Fruit fly (Drosophila melanogaster): Measurements from ENCODE around the gene NSD.

Gene NSD

DNA sequence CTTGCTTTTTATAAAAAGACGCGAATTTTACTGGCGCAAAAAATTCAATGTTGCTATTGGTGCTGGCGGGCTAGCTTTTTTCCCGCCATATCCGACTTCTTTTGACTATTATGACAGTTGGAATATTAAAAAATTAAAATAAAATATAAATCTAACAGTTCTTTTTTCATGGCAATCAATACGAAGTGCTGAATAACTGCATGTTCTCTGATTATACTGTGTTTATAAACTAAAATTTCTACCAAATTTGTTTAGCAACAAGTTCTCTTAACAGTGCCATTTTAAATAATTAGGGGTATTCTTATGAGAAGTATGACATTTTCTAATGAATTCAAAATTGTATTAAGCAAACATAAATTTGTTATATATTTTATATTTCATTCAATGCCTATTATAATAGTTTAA is 18.3 kb downstream of the NSD start, which contains the start of gene Boh1 (continued):
- no peak for TF ChIP-seq grn (GFP tag; optimal IDR thresholded peaks at IDR 0.05)
- TF ChIP-seq dm (GFP tag; optimal IDR thresholded peaks at IDR 0.05), result no peak
- TF ChIP-seq Lpt (GFP tag; optimal IDR thresholded peaks at IDR 0.05), result no peak
- TF ChIP-seq zfh1 (GFP tag; IDR thresholded peaks at IDR 0.05), result no peak
- no peak for TF ChIP-seq Bteb2 (GFP tag; optimal IDR thresholded peaks at IDR 0.05)
- no peak for TF ChIP-seq HLH4C (GFP tag; IDR thresholded peaks at IDR 0.05; ENCODE audit: partially characterized antibody)
- TF ChIP-seq ap (GFP tag; IDR thresholded peaks at IDR 0.05), result no peak
- TF ChIP-seq Rfx (GFP tag; IDR thresholded peaks at IDR 0.05), result 0 out of 2 replicates have a peak, but pooled peaks have one; percentile 13
- TF ChIP-seq fd102C (GFP tag; optimal IDR thresholded peaks at IDR 0.05), result no peak
- no peak for TF ChIP-seq Dll (GFP tag; IDR thresholded peaks at IDR 0.05; ENCODE audit: partially characterized antibody)
- TF ChIP-seq Sin3A (optimal IDR thresholded peaks at IDR 0.05), result no peak
- TF ChIP-seq HLH54F (GFP tag; optimal IDR thresholded peaks at IDR 0.05), result no peak
- TF ChIP-seq dysf (GFP tag; IDR thresholded peaks at IDR 0.05), result no peak
- TF ChIP-seq Chrac-16 (GFP tag; optimal IDR thresholded peaks at IDR 0.05), result no peak
- no peak for TF ChIP-seq cato (GFP tag; optimal IDR thresholded peaks at IDR 0.05; ENCODE audit: borderline replicate concordance)
- no peak for TF ChIP-seq Ada2b (GFP tag; IDR thresholded peaks at IDR 0.05)
- TF ChIP-seq Xbp1 (GFP tag; optimal IDR thresholded peaks at IDR 0.05), result peak; percentile 10
- TF ChIP-seq CG17568 (GFP tag; optimal IDR thresholded peaks at IDR 0.05), result no peak
- no peak for TF ChIP-seq ato (GFP tag; IDR thresholded peaks at IDR 0.05; ENCODE audit: partially characterized antibody)

DNA sequence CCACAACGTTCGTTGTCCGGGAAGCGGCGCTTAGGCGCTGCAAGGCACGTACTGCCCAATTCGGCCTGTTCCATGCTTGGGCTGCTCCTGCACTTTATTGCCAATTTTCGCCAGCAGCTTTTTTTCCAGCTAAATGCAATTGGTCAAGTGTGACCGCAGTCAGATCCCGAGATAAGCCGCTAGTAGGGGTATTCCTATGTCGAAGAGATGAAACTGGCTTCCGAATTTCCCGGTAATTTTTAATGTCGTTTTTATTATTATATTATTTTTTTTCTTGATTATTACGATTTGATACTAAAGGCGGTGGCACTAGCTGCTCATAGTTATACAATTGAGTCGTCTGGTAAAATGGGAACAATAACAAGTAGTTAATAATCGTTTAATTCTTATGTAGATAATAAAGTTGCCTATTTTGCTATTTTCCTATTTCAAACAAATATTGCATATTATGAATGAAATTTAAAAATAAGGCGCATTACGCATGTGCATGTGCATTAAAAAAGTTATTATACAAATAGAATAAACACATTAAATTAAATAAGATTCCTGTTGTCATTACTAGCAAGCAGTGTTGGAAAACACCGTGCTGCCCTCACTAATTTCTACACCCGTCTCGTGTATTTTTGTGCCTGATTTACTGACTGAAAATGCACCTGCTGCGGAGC is 21.2 kb downstream of the NSD start, which contains the start of the genes CG5003 and mRpS22:
TSS of gene CG5003 (minus strand) at position 162 of the 665 bp plus-strand sequence.
TSS of gene mRpS22 (plus strand) at position 554 of the 665 bp plus-strand sequence.
- TF ChIP-seq Sox100B (GFP tag; optimal IDR thresholded peaks at IDR 0.05) (no peak), crp (GFP tag; optimal IDR thresholded peaks at IDR 0.05) (peak in 1 of 2 experiments; percentile 19), psq (GFP tag; optimal IDR thresholded peaks at IDR 0.05) (no peak), CG31441 (GFP tag; IDR thresholded peaks at IDR 0.05) (peak; percentile 64), CG17328 (GFP tag; IDR thresholded peaks at IDR 0.05) (peak; percentile 14; the same call in 1 of the 2 replicates), seq (GFP tag; IDR thresholded peaks at IDR 0.05) (no peak), Elba2 (GFP tag; optimal IDR thresholded peaks at IDR 0.05) (peak; percentile 66), Antp (GFP tag; optimal IDR thresholded peaks at IDR 0.05) (no peak), Fer3 (tag; optimal IDR thresholded peaks at IDR 0.05) (peak; percentile 46), CG7271 (tag; optimal IDR thresholded peaks at IDR 0.05) (no peak), chinmo (GFP tag; IDR thresholded peaks at IDR 0.05; ENCODE audit: partially characterized antibody) (0 out of 4 replicates have a peak, but pooled peaks have one; percentile 32), lilli (GFP tag; optimal IDR thresholded peaks at IDR 0.05) (peak; percentile 63), CG13424 (tag; optimal IDR thresholded peaks at IDR 0.05) (peak; percentile 75), peb (GFP tag; IDR thresholded peaks at IDR 0.05) (no peak), Nf-YB (GFP tag; optimal IDR thresholded peaks at IDR 0.05) (peak; percentile 42), CrebB (tag; optimal IDR thresholded peaks at IDR 0.05) (no peak), CG18476 (GFP tag; optimal IDR thresholded peaks at IDR 0.05) (peak; percentile 57), sc (optimal IDR thresholded peaks at IDR 0.05) (no peak), sc (GFP tag; optimal IDR thresholded peaks at IDR 0.05) (no peak), sob (GFP tag; IDR thresholded peaks at IDR 0.05) (peak; percentile 74), Mes4 (GFP tag; optimal IDR thresholded peaks at IDR 0.05) (no peak), Dip3 (GFP tag; optimal IDR thresholded peaks at IDR 0.05) (peak; percentile 6), esg (GFP tag; conservative IDR thresholded peaks at IDR 0.05) (peak; percentile 35; the same call in 1 of the 2 replicates), Dbx (GFP tag; IDR thresholded peaks at IDR 0.05) (peak; percentile 17; the same call in 2 of the 3 replicates), bcd (GFP tag; optimal IDR thresholded peaks at IDR 0.05) (peak; percentile 50), Deaf1 (tag; optimal IDR thresholded peaks at IDR 0.05) (peak; percentile 22), CG6272 (GFP tag; IDR thresholded peaks at IDR 0.05) (0 out of 2 replicates have a peak, but pooled peaks have one; percentile 2), lola (GFP tag; optimal IDR thresholded peaks at IDR 0.05) (peak in 1 of 3 experiments; percentile 60), ind (GFP tag; optimal IDR thresholded peaks at IDR 0.05) (peak; percentile 59), CG17912 (GFP tag; optimal IDR thresholded peaks at IDR 0.05) (no peak), jigr1 (GFP tag; IDR thresholded peaks at IDR 0.05) (no peak)
